Fruit fly (Drosophila melanogaster) S2 (cell line): ENCODE results near the gene Kyat.

Experiments
- CG8478 ChIP-seq: fragments of >200 bp; optimal IDR thresholded peaks from 2 replicates; lab custom pipeline; 2018
- CTCF ChIP-seq, 2 experiments: fragments of >200 bp; optimal IDR thresholded peaks; 2 replicates each; lab custom pipeline; 2018

dm6 chr3R:11777058-11777457 lies 45.2 kb downstream of the Kyat start:
- TF ChIP-seq CG8478 (no peak), CTCF (optimal IDR thresholded peaks at IDR 0.05; lab: Kevin White, UChicago) (no peak)
